Fruit fly (Drosophila melanogaster): ENCODE measurements around the gene CG6661.

Gene CG6661

DNA sequence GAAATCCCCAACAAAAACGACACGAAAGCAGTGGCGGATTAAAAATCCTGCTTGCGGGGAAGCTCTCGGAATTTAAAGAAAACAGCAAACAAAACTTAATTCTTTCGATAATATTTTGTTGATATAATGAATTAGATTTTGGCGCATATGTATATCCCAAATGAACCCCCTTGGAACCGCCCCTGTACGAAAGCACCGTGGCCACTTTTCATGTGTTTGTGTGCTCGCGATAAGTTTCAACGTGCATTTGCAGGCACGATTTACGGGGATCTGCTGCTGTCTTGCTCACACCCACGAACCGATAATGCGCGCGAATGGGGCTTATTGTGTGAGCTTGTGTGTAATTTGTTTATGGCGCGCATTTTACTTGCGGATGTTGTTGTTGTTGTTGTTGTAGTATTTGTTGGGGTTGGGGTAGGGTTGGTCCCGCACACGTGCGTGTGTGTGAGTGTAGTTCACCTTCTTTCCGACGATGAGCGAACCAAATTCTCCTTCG is 29.6 kb upstream of the CG6661 start (continued):
- peak; percentile 95 for TF ChIP-seq caup (GFP tag; optimal IDR thresholded peaks at IDR 0.05; ENCODE audit: severe bottlenecking)
- TF ChIP-seq Doc3 (GFP tag; IDR thresholded peaks at IDR 0.05; ENCODE audit: partially characterized antibody) = no peak
- no peak for TF ChIP-seq Lhr (GFP tag; optimal IDR thresholded peaks at IDR 0.05)
- TF ChIP-seq Dip3 (GFP tag; optimal IDR thresholded peaks at IDR 0.05) = peak; percentile 91
- peak; percentile 91 for TF ChIP-seq CG17385 (GFP tag; optimal IDR thresholded peaks at IDR 0.05)
- peak; percentile 97 for TF ChIP-seq CG17328 (GFP tag; IDR thresholded peaks at IDR 0.05)
- peak; percentile 82; the same call in 2 of the 3 replicates for TF ChIP-seq CG3726 (GFP tag; IDR thresholded peaks at IDR 0.05)
- peak; percentile 82 for TF ChIP-seq CG10431 (GFP tag; optimal IDR thresholded peaks at IDR 0.05)
- no peak for TF ChIP-seq tna (GFP tag; IDR thresholded peaks at IDR 0.05; ENCODE audit: partially characterized antibody)
- TF ChIP-seq eyg (GFP tag; optimal IDR thresholded peaks at IDR 0.05) = peak; percentile 93
- TF ChIP-seq cas (GFP tag; IDR thresholded peaks at IDR 0.05) = peak; percentile 83
- no peak for TF ChIP-seq stwl (tag; optimal IDR thresholded peaks at IDR 0.05)
- peak; percentile 76 for TF ChIP-seq CG31224 (GFP tag; IDR thresholded peaks at IDR 0.05)
- TF ChIP-seq abd-A (tag; optimal IDR thresholded peaks at IDR 0.05) = no peak
- peak; percentile 90 for TF ChIP-seq CG8388 (GFP tag; optimal IDR thresholded peaks at IDR 0.05)
- peak; percentile 92 for TF ChIP-seq CG34376 (GFP tag; optimal IDR thresholded peaks at IDR 0.05)
- no peak for TF ChIP-seq br (optimal IDR thresholded peaks at IDR 0.05)
- TF ChIP-seq pros (GFP tag; optimal IDR thresholded peaks at IDR 0.05) = peak; percentile 50
- peak; percentile 96 for TF ChIP-seq ab (GFP tag; optimal IDR thresholded peaks at IDR 0.05)
- no peak for TF ChIP-seq tio (GFP tag; optimal IDR thresholded peaks at IDR 0.05)
- TF ChIP-seq CG15073 (GFP tag; optimal IDR thresholded peaks at IDR 0.05) = peak; percentile 75
- peak; percentile 94 for TF ChIP-seq CG12942 (GFP tag; optimal IDR thresholded peaks at IDR 0.05)
- peak; percentile 94 for TF ChIP-seq CG11723 (GFP tag; optimal IDR thresholded peaks at IDR 0.05)
- peak; percentile 97 for TF ChIP-seq CG13424 (tag; optimal IDR thresholded peaks at IDR 0.05)
- TF ChIP-seq CG7928 (GFP tag; optimal IDR thresholded peaks at IDR 0.05) = peak; percentile 72
- TF ChIP-seq CG11456 (GFP tag; IDR thresholded peaks at IDR 0.05) = peak; percentile 88
- peak; percentile 88 for TF ChIP-seq CG10147 (GFP tag; optimal IDR thresholded peaks at IDR 0.05)
- peak; percentile 97 for TF ChIP-seq fd96Cb (tag; optimal IDR thresholded peaks at IDR 0.05)
- no peak for TF ChIP-seq CG4617 (GFP tag; optimal IDR thresholded peaks at IDR 0.05; ENCODE audit: borderline replicate concordance)
- TF ChIP-seq CG17361 (GFP tag; IDR thresholded peaks at IDR 0.05) = peak; percentile 96
- peak; percentile 88 for TF ChIP-seq CG13894 (tag; optimal IDR thresholded peaks at IDR 0.05)
- peak; percentile 93 for TF ChIP-seq Hr3 (GFP tag; optimal IDR thresholded peaks at IDR 0.05)
- TF ChIP-seq gem (tag; optimal IDR thresholded peaks at IDR 0.05) = peak; percentile 97
- TF ChIP-seq nom (GFP tag; optimal IDR thresholded peaks at IDR 0.05) = peak; percentile 93
- peak; percentile 75 for TF ChIP-seq Adf1 (GFP tag; IDR thresholded peaks at IDR 0.05)
- peak; percentile 92 for TF ChIP-seq CG4328 (GFP tag; optimal IDR thresholded peaks at IDR 0.05)
- no peak for TF ChIP-seq cad (GFP tag; optimal IDR thresholded peaks at IDR 0.05)
- peak; percentile 96 for TF ChIP-seq HLH54F (GFP tag; optimal IDR thresholded peaks at IDR 0.05)
- TF ChIP-seq hb (GFP tag; IDR thresholded peaks at IDR 0.05; ENCODE audit: partially characterized antibody) = no peak
- peak; percentile 93 for TF ChIP-seq wor (GFP tag; IDR thresholded peaks at IDR 0.05)
- TF ChIP-seq da (GFP tag; optimal IDR thresholded peaks at IDR 0.05) = peak; percentile 92
- TF ChIP-seq CG14710 (tag; optimal IDR thresholded peaks at IDR 0.05) = peak; percentile 85
- TF ChIP-seq h (optimal IDR thresholded peaks at IDR 0.05) = no peak
- TF ChIP-seq CG15601 (tag; optimal IDR thresholded peaks at IDR 0.05) = peak; percentile 92
- TF ChIP-seq ranshi (GFP tag; IDR thresholded peaks at IDR 0.05) = peak; percentile 96
- no peak for TF ChIP-seq Sin3A (optimal IDR thresholded peaks at IDR 0.05)
- peak; percentile 87 for TF ChIP-seq p53 (GFP tag; optimal IDR thresholded peaks at IDR 0.05)
- peak; percentile 94 for TF ChIP-seq Fer1 (GFP tag; optimal IDR thresholded peaks at IDR 0.05)
- TF ChIP-seq lbe (GFP tag; optimal IDR thresholded peaks at IDR 0.05) = peak; percentile 87
- peak; percentile 95 to 97 for TF ChIP-seq bsh (GFP tag; optimal IDR thresholded peaks at IDR 0.05)
- TF ChIP-seq corto (GFP tag; optimal IDR thresholded peaks at IDR 0.05) = peak; percentile 91
